Fruit fly (Drosophila melanogaster) Kc167 (cell line): ENCODE results near the gene CG5011.

Experiments
- Myc ChIP-seq: fragments of >200 bp; optimal IDR thresholded peaks from 2 replicates; lab custom pipeline; 2017; ENCODE audit warnings: missing external identifiers
- Sin3A ChIP-seq: fragments of >200 bp; optimal IDR thresholded peaks from 2 replicates; lab custom pipeline; 2018; ENCODE audit warnings: missing external identifiers
- h ChIP-seq: fragments of >200 bp; optimal IDR thresholded peaks from 3 replicates; lab custom pipeline; 2018; ENCODE audit warnings: missing external identifiers
- insv ChIP-seq: fragments of >200 bp; optimal IDR thresholded peaks from 3 replicates; lab custom pipeline; 2018; ENCODE audit warnings: missing external identifiers
- psq ChIP-seq: fragments of >200 bp; optimal IDR thresholded peaks from 2 replicates; lab custom pipeline; 2017; ENCODE audit warnings: missing external identifiers
- ttk ChIP-seq: sonication (Bioruptor generic); optimal IDR thresholded peaks from 2 replicates; lab custom pipeline; 2017; ENCODE audit warnings: missing external identifiers

Gene CG5011

DNA sequence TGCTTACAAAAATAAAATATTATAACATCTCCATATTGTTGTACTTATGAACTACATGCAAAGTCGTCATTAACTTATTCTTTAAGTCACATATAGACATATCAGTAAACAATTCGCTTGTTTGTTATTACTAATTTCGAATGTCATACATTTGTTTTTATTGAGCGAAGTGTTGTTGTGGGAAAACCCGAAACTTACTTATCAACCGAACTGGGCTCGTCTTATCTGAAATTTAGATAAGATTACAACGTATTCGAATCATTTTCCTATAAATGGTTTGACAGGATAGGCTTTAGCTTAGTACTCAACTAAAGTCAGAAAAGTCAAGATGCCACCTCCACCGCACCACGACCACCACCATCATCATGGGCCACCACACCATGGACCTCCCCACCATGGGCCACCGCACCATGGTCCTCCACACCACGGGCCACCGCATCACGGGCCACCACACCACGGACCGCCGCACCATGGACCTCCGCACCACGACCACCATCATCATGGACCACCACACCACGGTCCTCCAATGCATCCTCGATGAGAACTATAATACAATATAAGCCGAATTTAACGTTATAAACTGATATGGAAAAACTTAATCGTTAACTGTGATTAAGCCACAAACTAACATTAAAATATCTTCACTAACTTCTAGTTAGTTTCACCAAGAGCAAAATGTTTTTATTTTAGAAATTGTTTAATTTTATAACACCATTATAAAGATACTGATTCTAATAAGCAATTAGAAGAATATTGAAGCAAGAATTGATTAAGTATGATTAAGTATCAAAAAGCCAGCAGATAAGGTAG, at the start of gene CG5011, which contains the start of gene CG43349:
TSS of gene CG5011 (plus strand) at position 760 of the 810 bp plus-strand sequence.
TSS of gene CG43349 (plus strand) at position 294 of the 810 bp plus-strand sequence.
- TF ChIP-seq psq (lab: Kevin White, UChicago) (no peak), h (lab: Kevin White, UChicago) (no peak), Sin3A (lab: Kevin White, UChicago) (no peak)

- TF ChIP-seq insv (lab: Kevin White, UChicago) (no peak), h (lab: Kevin White, UChicago) (no peak)
Observed at dm6 chr2L:1152693-1153092, 47.8 kb upstream of the CG5011 start.

dm6 chr2L:1156592-1157249, 43.8 kb upstream of the CG5011 start:
- no peak for TF ChIP-seq psq (lab: Kevin White, UChicago)
- TF ChIP-seq insv (lab: Kevin White, UChicago) = no peak
- TF ChIP-seq ttk = no peak
- TF ChIP-seq Sin3A (lab: Kevin White, UChicago) = no peak
- TF ChIP-seq h (lab: Kevin White, UChicago) = no peak
- no peak for TF ChIP-seq Myc (lab: Kevin White, UChicago)

DNA sequence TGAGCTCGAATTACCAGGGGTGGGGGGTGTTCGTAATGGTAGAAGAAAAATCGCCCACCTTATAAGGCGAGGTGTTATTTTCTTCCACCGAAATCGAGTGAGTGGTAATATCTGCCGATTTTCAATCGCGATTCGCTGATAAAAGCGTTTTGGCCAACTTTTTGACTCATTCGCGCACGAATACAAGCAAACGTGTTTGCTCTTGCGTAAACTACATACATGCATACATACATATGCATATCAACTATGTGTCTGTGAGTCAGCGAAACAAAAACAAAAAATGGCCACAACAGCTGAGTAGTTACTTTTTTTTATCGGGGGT, 43.2 kb upstream of the CG5011 start:
- TF ChIP-seq insv (lab: Kevin White, UChicago) (no peak), Sin3A (lab: Kevin White, UChicago) (no peak), psq (lab: Kevin White, UChicago) (no peak), Myc (lab: Kevin White, UChicago) (no peak), ttk (no peak), h (lab: Kevin White, UChicago) (no peak)

DNA sequence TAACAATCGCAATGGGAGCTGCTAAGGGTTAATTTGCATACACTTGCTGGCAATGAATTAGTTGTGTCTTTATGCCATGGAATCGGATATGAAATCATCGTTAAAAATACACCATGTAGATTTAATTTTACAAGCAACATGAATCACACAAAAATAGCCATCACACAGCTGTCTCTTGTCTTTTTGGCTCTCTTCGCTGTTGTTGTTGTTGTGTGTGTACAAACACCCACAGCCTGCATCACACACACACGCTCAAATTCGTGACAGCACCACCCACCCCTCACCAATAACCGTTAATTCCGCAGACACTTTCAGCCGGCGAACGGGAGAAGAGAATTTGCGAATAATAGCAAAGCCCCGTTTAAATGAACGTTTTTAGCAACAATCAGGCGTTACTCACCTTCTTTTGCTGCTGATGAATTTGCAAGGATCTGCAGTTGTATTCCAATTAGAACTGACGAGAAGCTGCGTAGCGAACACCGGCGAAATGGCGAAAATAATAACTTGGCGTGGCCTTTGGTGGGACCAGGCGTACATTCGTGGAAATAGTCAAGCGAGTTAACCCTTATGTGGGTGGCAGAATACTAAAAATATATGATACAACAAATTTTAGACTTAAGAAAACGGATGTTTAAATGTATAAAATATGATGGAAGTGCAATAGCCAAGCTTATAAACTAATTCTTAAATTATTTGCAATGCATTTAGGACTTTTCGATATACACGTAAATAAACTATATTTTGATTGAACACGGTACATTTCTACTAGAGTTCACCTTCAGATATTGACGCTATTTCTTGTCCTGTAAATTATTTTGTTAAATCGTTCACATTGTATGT, 42.6 kb upstream of the CG5011 start, which contains the start of gene capt:
TSS of gene capt (minus strand) at position 584 of the 840 bp plus-strand sequence.
- TF ChIP-seq h (lab: Kevin White, UChicago) = no peak
- TF ChIP-seq Sin3A (lab: Kevin White, UChicago) = peak; percentile 89
- no peak for TF ChIP-seq Myc (lab: Kevin White, UChicago)
- no peak for TF ChIP-seq ttk
- TF ChIP-seq psq (lab: Kevin White, UChicago) = no peak
- TF ChIP-seq insv (lab: Kevin White, UChicago) = no peak

dm6 chr2L:1158519-1159319, 41.8 kb upstream of the CG5011 start, which contains the start of gene Tango14:
Gene Tango14, plus strand, starts transcription at chr2L:1158661.
- TF ChIP-seq psq (lab: Kevin White, UChicago) (no peak), insv (lab: Kevin White, UChicago) (no peak), Sin3A (lab: Kevin White, UChicago) (no peak), ttk (no peak), h (lab: Kevin White, UChicago) (no peak), Myc (lab: Kevin White, UChicago) (no peak)

DNA sequence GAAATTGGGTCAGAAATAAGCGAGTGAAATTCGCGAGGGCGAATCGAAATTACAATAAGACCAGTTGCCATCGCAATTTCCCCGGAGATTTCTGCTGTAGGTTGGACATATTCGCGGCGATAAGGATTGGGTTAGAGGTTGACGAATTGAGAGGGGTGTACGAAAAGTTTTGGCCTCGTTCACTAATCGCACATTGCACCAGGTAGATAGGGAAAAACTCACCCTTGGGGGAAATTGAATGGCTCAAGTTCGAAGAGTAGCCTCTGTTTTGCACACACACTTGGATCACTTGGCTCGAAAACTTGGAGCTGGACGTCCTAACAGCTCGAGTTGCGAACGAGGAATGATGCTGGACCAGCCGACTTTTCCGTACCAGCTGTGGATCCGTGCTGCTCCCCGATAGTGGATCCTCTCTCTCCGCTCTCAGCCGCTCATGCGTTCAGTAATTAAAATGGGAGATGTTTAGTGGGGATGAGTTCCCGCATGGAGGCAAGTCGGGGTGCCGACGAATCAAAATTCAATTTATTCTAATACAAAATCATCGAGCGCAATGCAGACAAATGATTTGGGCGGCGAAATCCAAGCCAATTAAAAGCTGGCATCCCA, 36.8 kb upstream of the CG5011 start, which contains the start of gene CG5080:
TSS of gene CG5080 (minus strand) at position 349 of the 606 bp plus-strand sequence.
- no peak for TF ChIP-seq h (lab: Kevin White, UChicago)
- TF ChIP-seq insv (lab: Kevin White, UChicago) = no peak
- TF ChIP-seq Sin3A (lab: Kevin White, UChicago) = no peak
- TF ChIP-seq Myc (lab: Kevin White, UChicago) = no peak

- TF ChIP-seq insv (lab: Kevin White, UChicago) (no peak), h (lab: Kevin White, UChicago) (no peak), Sin3A (lab: Kevin White, UChicago) (no peak), ttk (no peak), Myc (lab: Kevin White, UChicago) (no peak), psq (lab: Kevin White, UChicago) (no peak)
Observed at dm6 chr2L:1164294-1164693, 36.2 kb upstream of the CG5011 start, which contains the start of gene IntS14. Gene IntS14, plus strand, starts transcription at chr2L:1164443.

dm6 chr2L:1166326-1166725, 34.1 kb upstream of the CG5011 start, which contains the start of gene CG14341:
Gene CG14341, plus strand, starts transcription at chr2L:1166506.
- TF ChIP-seq insv (lab: Kevin White, UChicago) = no peak
- TF ChIP-seq ttk = no peak
- no peak for TF ChIP-seq Sin3A (lab: Kevin White, UChicago)
- TF ChIP-seq psq (lab: Kevin White, UChicago) = no peak
- TF ChIP-seq Myc (lab: Kevin White, UChicago) = no peak
- TF ChIP-seq h (lab: Kevin White, UChicago) = no peak

- TF ChIP-seq psq (lab: Kevin White, UChicago) = no peak
- no peak for TF ChIP-seq insv (lab: Kevin White, UChicago)
- TF ChIP-seq Myc (lab: Kevin White, UChicago) = no peak
- no peak for TF ChIP-seq h (lab: Kevin White, UChicago)
- TF ChIP-seq ttk = no peak
- TF ChIP-seq Sin3A (lab: Kevin White, UChicago) = no peak
Observed at dm6 chr2L:1169867-1170415, 30.5 kb upstream of the CG5011 start, which contains the start of the genes CG31922 and Plap. Gene CG31922, plus strand, starts transcription at chr2L:1170181. Gene Plap, minus strand, starts transcription at chr2L:1170365.
